Worm (Caenorhabditis elegans): ENCODE data around the gene C30G12.1.

C30G12.1 gene

ce11 chrII:7255614-7256162 lies 43.5 kb upstream of the C30G12.1 start, which contains the start of gene F32A5.8:
F32A5.8 (plus strand) TSS chrII:7256112.
- TF ChIP-seq lin-13 (GFP tag; optimal IDR thresholded peaks at IDR 0.05) (no peak), rnt-1 (tag; optimal IDR thresholded peaks at IDR 0.05) (no peak), nhr-77 (tag; optimal IDR thresholded peaks at IDR 0.05) (peak; percentile 23), F16B12.6 (tag; optimal IDR thresholded peaks at IDR 0.05) (no peak), elt-2 (tag; optimal IDR thresholded peaks at IDR 0.05) (peak; percentile 58), unc-62 (GFP tag; optimal IDR thresholded peaks at IDR 0.05) (no peak), nhr-47 (tag; optimal IDR thresholded peaks at IDR 0.05) (no peak), sup-37 (GFP tag; optimal IDR thresholded peaks at IDR 0.05) (no peak), alr-1 (tag; optimal IDR thresholded peaks at IDR 0.05; ENCODE audit: borderline replicate concordance) (no peak), blmp-1 (tag; optimal IDR thresholded peaks at IDR 0.05) (peak; percentile 3), lin-35 (GFP tag; optimal IDR thresholded peaks at IDR 0.05) (peak in 1 of 2 experiments; percentile 30), mep-1 (tag; optimal IDR thresholded peaks at IDR 0.05) (no peak), fkh-8 (tag; optimal IDR thresholded peaks at IDR 0.05) (no peak), xbp-1 (tag; optimal IDR thresholded peaks at IDR 0.05) (no peak), nhr-85 (tag) (peak; percentile 21), nhr-20 (tag; optimal IDR thresholded peaks at IDR 0.05) (peak; percentile 18), unc-86 (tag; optimal IDR thresholded peaks at IDR 0.05) (no peak), ces-1 (GFP tag; optimal IDR thresholded peaks at IDR 0.05) (no peak), vab-15 (tag; optimal IDR thresholded peaks at IDR 0.05) (no peak), efl-3 (GFP tag; optimal IDR thresholded peaks at IDR 0.05) (no peak), lir-3 (tag; optimal IDR thresholded peaks at IDR 0.05; ENCODE audit: poor library complexity) (peak; percentile 14), nhr-90 (tag; optimal IDR thresholded peaks at IDR 0.05; ENCODE audit: poor library complexity) (peak; percentile 1)

- TF ChIP-seq efl-3 (GFP tag; optimal IDR thresholded peaks at IDR 0.05) (no peak), unc-30 (tag; optimal IDR thresholded peaks at IDR 0.05) (no peak), mdl-1 (tag; optimal IDR thresholded peaks at IDR 0.05) (no peak), nhr-71 (tag; optimal IDR thresholded peaks at IDR 0.05) (no peak), dpl-1 (GFP tag; optimal IDR thresholded peaks at IDR 0.05) (no peak), skn-1 (tag; optimal IDR thresholded peaks at IDR 0.05) (no peak), aha-1 (tag; optimal IDR thresholded peaks at IDR 0.05) (no peak), elt-3 (tag; optimal IDR thresholded peaks at IDR 0.05) (no peak), ceh-90 (tag; optimal IDR thresholded peaks at IDR 0.05) (no peak), ceh-8 (GFP tag; optimal IDR thresholded peaks at IDR 0.05) (no peak), unc-86 (tag; optimal IDR thresholded peaks at IDR 0.05) (no peak), Y116A8C.19 (tag; optimal IDR thresholded peaks at IDR 0.05; ENCODE audit: borderline replicate concordance) (no peak), dsc-1 (tag; optimal IDR thresholded peaks at IDR 0.05) (no peak), zip-4 (GFP tag; optimal IDR thresholded peaks at IDR 0.05) (no peak), blmp-1 (tag; optimal IDR thresholded peaks at IDR 0.05) (no peak), nhr-28 (tag; optimal IDR thresholded peaks at IDR 0.05) (no peak), rnt-1 (tag; optimal IDR thresholded peaks at IDR 0.05) (no peak), F16B12.6 (tag; optimal IDR thresholded peaks at IDR 0.05) (no peak), fkh-10 (GFP tag; optimal IDR thresholded peaks at IDR 0.05) (no peak)
These were observed 37.3 kb upstream of the C30G12.1 start, which contains the start of gene C30G12.4 for ce11 chrII:7261854-7262253. C30G12.4 (plus strand) TSS chrII:7262154.

ce11 chrII:7264675-7265074 lies 34.5 kb upstream of the C30G12.1 start:
- no peak for TF ChIP-seq nhr-19 (GFP tag; conservative IDR thresholded peaks at IDR 0.05)
- peak in 1 of 2 experiments; percentile 47 for TF ChIP-seq lin-35 (GFP tag; optimal IDR thresholded peaks at IDR 0.05)
- TF ChIP-seq aly-2 (tag; optimal IDR thresholded peaks at IDR 0.05) = no peak
- peak; percentile 42 for TF ChIP-seq blmp-1 (tag; optimal IDR thresholded peaks at IDR 0.05)
- peak; percentile 68 for TF ChIP-seq nhr-20 (tag; optimal IDR thresholded peaks at IDR 0.05)
- TF ChIP-seq unc-98 (GFP tag; IDR thresholded peaks at IDR 0.05) = no peak
- peak; percentile 55 for TF ChIP-seq jun-1 (tag; optimal IDR thresholded peaks at IDR 0.05)
- peak in 1 of 2 experiments; percentile 61 for TF ChIP-seq mdl-1 (tag; optimal IDR thresholded peaks at IDR 0.05)
- TF ChIP-seq efl-1 (optimal IDR thresholded peaks at IDR 0.05) = no peak
- TF ChIP-seq efl-1 (GFP tag; optimal IDR thresholded peaks at IDR 0.05 in 1 of 2) = peak in 1 of 2 experiments; percentile 41
- peak; percentile 96 for TF ChIP-seq elt-2 (tag; optimal IDR thresholded peaks at IDR 0.05)
- peak; percentile 35 for TF ChIP-seq nhr-90 (tag; optimal IDR thresholded peaks at IDR 0.05; ENCODE audit: poor library complexity)
- TF ChIP-seq vab-15 (tag; optimal IDR thresholded peaks at IDR 0.05) = no peak
- peak; percentile 32 for TF ChIP-seq nhr-71 (tag; optimal IDR thresholded peaks at IDR 0.05)
